Worm (Caenorhabditis elegans) whole organism, young adult: ENCODE data around the gene T19C3.3.

ENCODE experiments used
- B0261.1 ChIP-seq: sonication (generic microtip); optimal IDR thresholded peaks from 2 replicates; lab custom pipeline; 2016; ENCODE audit warnings: mild to moderate bottlenecking, missing genetic modification characterization, moderate library complexity, missing compliant biosample characterization
- D2030.7 ChIP-seq: fragments of 200-800 bp; sonication (Bioruptor generic); IDR thresholded peaks from 2 replicates; pipeline ENCODE4 v1.3.6; 2022; ENCODE audit warnings: missing genetic modification reagents, missing genetic modification characterization, missing compliant biosample characterization
- F10E7.11 ChIP-seq: sonication (generic microtip); optimal IDR thresholded peaks from 2 replicates; lab custom pipeline; 2017; ENCODE audit warnings: mild to moderate bottlenecking, missing genetic modification characterization, moderate library complexity, missing compliant biosample characterization
- F23B12.7 ChIP-seq: sonication (generic microtip); optimal IDR thresholded peaks from 2 replicates; lab custom pipeline; 2017; ENCODE audit warnings: missing genetic modification characterization, mild to moderate bottlenecking, missing compliant biosample characterization, antibody characterized with exemption, moderate library complexity; ENCODE audit not compliant: insufficient read depth
- F37B4.10 ChIP-seq: fragments of 200-800 bp; sonication (Bioruptor generic); IDR thresholded peaks from 2 replicates; pipeline ENCODE4 v1.3.6; 2022; ENCODE audit warnings: missing genetic modification characterization, missing compliant biosample characterization
- F39B2.1 ChIP-seq: fragments of 200-800 bp; sonication (Bioruptor generic); IDR thresholded peaks from 2 replicates; pipeline ENCODE4 v1.3.6; 2022; ENCODE audit warnings: missing genetic modification reagents, missing genetic modification characterization, missing compliant biosample characterization
- F49E8.2 ChIP-seq: sonication (generic microtip); optimal IDR thresholded peaks from 3 replicates; lab custom pipeline; 2017; ENCODE audit warnings: missing genetic modification characterization, mild to moderate bottlenecking, missing compliant biosample characterization, antibody characterized with exemption, moderate library complexity; ENCODE audit not compliant: insufficient read depth
- F57A8.1 ChIP-seq: fragments of 200-800 bp; sonication (Bioruptor generic); optimal IDR thresholded peaks from 2 replicates; lab custom pipeline; 2018; ENCODE audit warnings: mild to moderate bottlenecking, missing genetic modification characterization, moderate library complexity, missing compliant biosample characterization
- K11D2.4 ChIP-seq: fragments of 200-800 bp; sonication (Bioruptor generic); IDR thresholded peaks from 2 replicates; pipeline ENCODE4 v1.3.6; 2022; ENCODE audit warnings: missing genetic modification reagents, missing genetic modification characterization, missing compliant biosample characterization
- Y53F4B.3 ChIP-seq: fragments of 200-800 bp; sonication (Bioruptor generic); IDR thresholded peaks from 2 replicates; pipeline ENCODE4 v1.3.6; 2022; ENCODE audit warnings: missing genetic modification reagents, missing genetic modification characterization, missing compliant biosample characterization
- Y95B8A.8 ChIP-seq: fragments of 200-800 bp; sonication (Bioruptor generic); IDR thresholded peaks from 2 replicates; pipeline ENCODE4 v1.3.6; 2022; ENCODE audit warnings: missing genetic modification reagents, missing genetic modification characterization, missing compliant biosample characterization
- ama-1 ChIP-seq, 3 experiments: fragments of 150-350 bp in 1 of 3; sonication (generic microtip) in 2 of 3; optimal IDR thresholded peaks; 2 replicates each; lab custom pipeline; 2014 to 2018; ENCODE audit warnings: missing biosample characterization in 2 of 3, missing genetic modification characterization in 2 of 3, missing genetic modification reagents in 2 of 3
- athp-1 ChIP-seq: sonication (generic microtip); optimal IDR thresholded peaks from 2 replicates; lab custom pipeline; 2017; ENCODE audit warnings: mild to moderate bottlenecking, missing genetic modification characterization, missing compliant biosample characterization
- attf-5 ChIP-seq: fragments of 200-800 bp; sonication (Bioruptor generic); optimal IDR thresholded peaks from 2 replicates; lab custom pipeline; 2018; ENCODE audit warnings: mild to moderate bottlenecking, missing genetic modification characterization, missing compliant biosample characterization
- bed-2 ChIP-seq: fragments of 200-800 bp; sonication (Bioruptor generic); IDR thresholded peaks from 2 replicates; pipeline ENCODE4 v1.3.6; 2022; ENCODE audit warnings: missing genetic modification reagents, missing genetic modification characterization, missing compliant biosample characterization
- cebp-1 ChIP-seq, 2 experiments: fragments of 200-800 bp in 1 of 2; sonication (Bioruptor generic) in 1 of 2; sonication (generic microtip) in 1 of 2; IDR thresholded peaks in 1 of 2; optimal IDR thresholded peaks in 1 of 2; 2 replicates each; pipeline versions ENCODE4 v1.3.6 to Lab custom; 2017 to 2022; ENCODE audit warnings: missing compliant biosample characterization in 2 of 2, missing genetic modification characterization in 2 of 2, mild to moderate bottlenecking in 1 of 2, missing genetic modification reagents in 1 of 2, moderate library complexity in 1 of 2
- cebp-2 ChIP-seq: fragments of 200-800 bp; sonication (Bioruptor generic); IDR thresholded peaks from 2 replicates; pipeline ENCODE4 v1.3.6; 2022; ENCODE audit warnings: missing genetic modification characterization, missing compliant biosample characterization
- ceh-27 ChIP-seq: fragments of 200-800 bp; sonication (Bioruptor generic); optimal IDR thresholded peaks from 2 replicates; lab custom pipeline; 2018; ENCODE audit warnings: mild to moderate bottlenecking, missing genetic modification characterization, moderate library complexity, missing compliant biosample characterization
- ceh-40 ChIP-seq: fragments of 200-800 bp; sonication (Bioruptor generic); IDR thresholded peaks from 2 replicates; pipeline ENCODE4 v1.3.6; 2022; ENCODE audit warnings: missing genetic modification characterization, missing compliant biosample characterization
- ceh-58 ChIP-seq: fragments of 200-800 bp; sonication (Bioruptor generic); IDR thresholded peaks from 2 replicates; pipeline ENCODE4 v1.3.6; 2022; ENCODE audit warnings: missing genetic modification characterization, missing compliant biosample characterization
- ceh-79 ChIP-seq: sonication (generic microtip); optimal IDR thresholded peaks from 2 replicates; lab custom pipeline; 2017; ENCODE audit warnings: mild to moderate bottlenecking, missing genetic modification characterization, missing compliant biosample characterization
- chd-7 ChIP-seq: sonication (generic microtip); optimal IDR thresholded peaks from 2 replicates; lab custom pipeline; 2016; ENCODE audit warnings: mild to moderate bottlenecking, missing genetic modification characterization, moderate library complexity, missing compliant biosample characterization
- dpl-1 ChIP-seq: fragments of 150-350 bp; optimal IDR thresholded peaks from 2 replicates; lab custom pipeline; 2014; ENCODE audit warnings: missing biosample characterization, missing genetic modification reagents, missing genetic modification characterization
- egrh-3 ChIP-seq: fragments of 200-800 bp; sonication (Bioruptor generic); IDR thresholded peaks from 2 replicates; pipeline ENCODE4 v1.3.6; 2022; ENCODE audit warnings: missing genetic modification reagents, missing genetic modification characterization, missing compliant biosample characterization
- hmg-1.2 ChIP-seq: fragments of 200-800 bp; sonication (Bioruptor generic); IDR thresholded peaks from 2 replicates; pipeline ENCODE4 v1.3.6; 2022; ENCODE audit warnings: missing genetic modification reagents, missing genetic modification characterization, missing compliant biosample characterization
- lag-1 ChIP-seq: fragments of 200-800 bp; sonication (Bioruptor generic); IDR thresholded peaks from 2 replicates; pipeline ENCODE4 v1.3.6; 2022; ENCODE audit warnings: missing genetic modification reagents, missing genetic modification characterization, missing compliant biosample characterization
- lin-26 ChIP-seq: fragments of 200-800 bp; sonication (Bioruptor generic); IDR thresholded peaks from 2 replicates; pipeline ENCODE4 v1.3.6; 2022; ENCODE audit warnings: missing genetic modification reagents, missing genetic modification characterization, missing compliant biosample characterization
- lin-54 ChIP-seq: fragments of 200-800 bp; sonication (Bioruptor generic); optimal IDR thresholded peaks from 2 replicates; lab custom pipeline; 2018; ENCODE audit warnings: mild to moderate bottlenecking, missing genetic modification characterization, missing compliant biosample characterization
- lsy-27 ChIP-seq: sonication (generic microtip); optimal IDR thresholded peaks from 2 replicates; lab custom pipeline; 2017; ENCODE audit warnings: missing genetic modification characterization, mild to moderate bottlenecking, missing compliant biosample characterization, antibody characterized with exemption, missing genotype, borderline replicate concordance; ENCODE audit not compliant: insufficient read depth
- madf-3 ChIP-seq: fragments of 200-800 bp; sonication (Bioruptor generic); IDR thresholded peaks from 2 replicates; pipeline ENCODE4 v1.3.6; 2022; ENCODE audit warnings: missing genetic modification reagents, missing genetic modification characterization, missing compliant biosample characterization
- mcd-1 ChIP-seq: fragments of 200-800 bp; sonication (Bioruptor generic); IDR thresholded peaks from 2 replicates; pipeline ENCODE4 v1.3.6; 2022; ENCODE audit warnings: missing genetic modification reagents, missing genetic modification characterization, missing compliant biosample characterization
- mel-28 ChIP-seq: sonication (generic microtip); optimal IDR thresholded peaks from 2 replicates; lab custom pipeline; 2016; ENCODE audit warnings: borderline replicate concordance, mild to moderate bottlenecking, missing genetic modification characterization, missing compliant biosample characterization
- nfya-1 ChIP-seq: sonication (generic microtip); optimal IDR thresholded peaks from 2 replicates; lab custom pipeline; 2017; ENCODE audit warnings: antibody characterized with exemption, missing compliant biosample characterization, missing genetic modification characterization, borderline replicate concordance; ENCODE audit not compliant: insufficient read depth
- nhr-27 ChIP-seq: fragments of 200-800 bp; sonication (Bioruptor generic); optimal IDR thresholded peaks from 2 replicates; lab custom pipeline; 2018; ENCODE audit warnings: mild to moderate bottlenecking, missing genetic modification characterization, moderate library complexity, missing compliant biosample characterization
- nhr-90 ChIP-seq: sonication (generic microtip); optimal IDR thresholded peaks from 2 replicates; lab custom pipeline; 2016; ENCODE audit warnings: missing genotype, mild to moderate bottlenecking, missing genetic modification characterization, missing compliant biosample characterization
- rcor-1 ChIP-seq: fragments of 200-800 bp; sonication (Bioruptor generic); IDR thresholded peaks from 2 replicates; pipeline ENCODE4 v1.3.6; 2022; ENCODE audit warnings: missing genetic modification reagents, missing genetic modification characterization, missing compliant biosample characterization
- repo-1 ChIP-seq: sonication (generic microtip); optimal IDR thresholded peaks from 2 replicates; lab custom pipeline; 2017; ENCODE audit warnings: mild to moderate bottlenecking, missing genetic modification characterization, missing compliant biosample characterization
- snpc-1.1 ChIP-seq: sonication (generic microtip); optimal IDR thresholded peaks from 2 replicates; lab custom pipeline; 2017; ENCODE audit warnings: missing genetic modification characterization, mild to moderate bottlenecking, missing compliant biosample characterization, antibody characterized with exemption, moderate library complexity, missing genotype, missing genetic modification reagents; ENCODE audit not compliant: insufficient read depth
- snpc-4 ChIP-seq, 5 experiments: fragments of 150-350 bp in 1 of 5; sonication (generic microtip) in 4 of 5; optimal IDR thresholded peaks; 2 replicates each; lab custom pipeline; 2014 to 2018; ENCODE audit warnings: missing genetic modification characterization in 5 of 5, missing biosample characterization in 3 of 5, antibody characterized with exemption in 2 of 5, mild to moderate bottlenecking in 2 of 5, missing compliant biosample characterization in 2 of 5, missing genotype in 2 of 5, moderate library complexity in 2 of 5, missing genetic modification reagents in 1 of 5
- sptf-2 ChIP-seq: fragments of 200-800 bp; sonication (Bioruptor generic); optimal IDR thresholded peaks from 2 replicates; lab custom pipeline; 2018; ENCODE audit warnings: mild to moderate bottlenecking, missing genetic modification characterization, missing compliant biosample characterization
- unc-62 ChIP-seq: fragments of 150-350 bp; optimal IDR thresholded peaks from 2 replicates; lab custom pipeline; 2014; ENCODE audit warnings: missing biosample characterization, missing genetic modification reagents, missing genetic modification characterization
- xnd-1 ChIP-seq: sonication (generic microtip); optimal IDR thresholded peaks from 2 replicates; lab custom pipeline; 2016; ENCODE audit warnings: missing genotype, missing genetic modification reagents, missing genetic modification characterization, missing compliant biosample characterization
- zfh-2 ChIP-seq: fragments of 200-800 bp; sonication (Bioruptor generic); conservative IDR thresholded peaks from 2 replicates; pipeline ENCODE4 v1.3.6; 2022; ENCODE audit warnings: missing genetic modification reagents, missing genetic modification characterization, missing compliant biosample characterization
- ztf-22 ChIP-seq: fragments of 200-800 bp; sonication (Bioruptor generic); optimal IDR thresholded peaks from 2 replicates; lab custom pipeline; 2018; ENCODE audit warnings: mild to moderate bottlenecking, missing genetic modification characterization, moderate library complexity, missing compliant biosample characterization
- ztf-25 ChIP-seq: fragments of 200-800 bp; sonication (Bioruptor generic); IDR thresholded peaks from 2 replicates; pipeline ENCODE4 v1.3.6; 2022; ENCODE audit warnings: missing genetic modification reagents, missing genetic modification characterization, missing compliant biosample characterization
- ztf-6 ChIP-seq: fragments of 200-800 bp; sonication (Bioruptor generic); IDR thresholded peaks from 2 replicates; pipeline ENCODE4 v1.3.6; 2022; ENCODE audit warnings: missing genetic modification reagents, missing genetic modification characterization, missing compliant biosample characterization

T19C3.3 gene

DNA sequence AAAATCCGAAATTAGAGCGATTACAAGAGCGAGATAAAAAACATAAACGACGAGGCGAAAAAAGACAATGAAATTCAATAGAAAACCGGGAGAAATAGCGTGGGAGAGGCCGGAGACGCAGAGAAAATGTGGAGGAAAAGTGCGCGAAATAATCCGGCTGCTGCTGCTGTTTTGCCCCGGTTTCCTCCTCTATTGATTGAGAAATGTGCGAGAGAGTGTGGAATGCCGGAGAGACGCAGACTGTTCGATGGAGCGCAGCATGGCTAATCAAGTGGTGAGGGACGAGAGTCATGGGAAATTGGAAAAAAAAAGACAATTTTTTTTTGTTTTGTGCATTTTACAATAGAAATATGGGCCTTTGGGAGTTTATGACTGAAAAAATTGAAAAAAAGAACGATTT lies 16.2 kb downstream of the T19C3.3 start:
- TF ChIP-seq bed-2 (GFP tag; lab: Robert Waterston, UW) = no peak
- no peak for TF ChIP-seq nhr-90 (tag; lab: Kevin White, UChicago)
- TF ChIP-seq mcd-1 (GFP tag; lab: Robert Waterston, UW) = peak; percentile 32; the same call in 1 of the 2 replicates
- 0 out of 2 replicates have a peak, but pooled peaks have one; percentile 6 for TF ChIP-seq rcor-1 (GFP tag; lab: Robert Waterston, UW)
- no peak for TF ChIP-seq ztf-6 (GFP tag; lab: Robert Waterston, UW)
- TF ChIP-seq chd-7 (tag; lab: Kevin White, UChicago) = peak; percentile 13
- TF ChIP-seq F37B4.10 (GFP tag; lab: Robert Waterston, UW) = no peak
- TF ChIP-seq D2030.7 (GFP tag; lab: Robert Waterston, UW) = no peak
- TF ChIP-seq B0261.1 = no peak
- TF ChIP-seq zfh-2 (GFP tag; lab: Robert Waterston, UW) = peak; percentile 93
- no peak for TF ChIP-seq ztf-22 (GFP tag; lab: Kevin White, UChicago)
- no peak for TF ChIP-seq dpl-1
- TF ChIP-seq F23B12.7 = no peak
- no peak for TF ChIP-seq snpc-1.1 (tag; lab: Kevin White, UChicago)
- TF ChIP-seq nhr-27 = no peak
- TF ChIP-seq F10E7.11 (tag; lab: Kevin White, UChicago) = no peak
- no peak for TF ChIP-seq mel-28 (tag; lab: Kevin White, UChicago)
- TF ChIP-seq hmg-1.2 (GFP tag; lab: Robert Waterston, UW) = peak; percentile 96
- peak; percentile 59 for TF ChIP-seq attf-5 (GFP tag; lab: Kevin White, UChicago)
- TF ChIP-seq Y53F4B.3 (GFP tag; lab: Robert Waterston, UW) = no peak
- TF ChIP-seq repo-1 = no peak
- no peak for TF ChIP-seq ama-1 (optimal IDR thresholded peaks at IDR 0.05; lab: Kevin White, UChicago)
- no peak for TF ChIP-seq ama-1 (GFP tag; optimal IDR thresholded peaks at IDR 0.05; lab: Kevin White, UChicago)
- no peak for TF ChIP-seq unc-62
- TF ChIP-seq lin-54 (GFP tag; lab: Kevin White, UChicago) = no peak
- no peak for TF ChIP-seq cebp-1 (GFP tag; IDR thresholded peaks at IDR 0.05; lab: Robert Waterston, UW)
- peak; percentile 60 for TF ChIP-seq cebp-1 (tag; optimal IDR thresholded peaks at IDR 0.05; lab: Kevin White, UChicago)
- no peak for TF ChIP-seq ceh-40
- no peak for TF ChIP-seq lsy-27 (tag; lab: Kevin White, UChicago)
- TF ChIP-seq lin-26 (GFP tag; lab: Robert Waterston, UW) = no peak
- TF ChIP-seq ceh-79 (tag; lab: Kevin White, UChicago) = no peak
- TF ChIP-seq K11D2.4 (GFP tag; lab: Robert Waterston, UW) = no peak
- no peak for TF ChIP-seq Y95B8A.8 (GFP tag; lab: Robert Waterston, UW)
- TF ChIP-seq ceh-27 (GFP tag; lab: Kevin White, UChicago) = peak; percentile 35
- TF ChIP-seq F39B2.1 = no peak
- TF ChIP-seq snpc-4 (GFP tag; optimal IDR thresholded peaks at IDR 0.05; lab: Kevin White, UChicago) = no peak
- no peak for TF ChIP-seq snpc-4 (tag; optimal IDR thresholded peaks at IDR 0.05; lab: Kevin White, UChicago)
- 0 out of 2 replicates have a peak, but pooled peaks have one; percentile 9 for TF ChIP-seq madf-3 (GFP tag; lab: Robert Waterston, UW)
- TF ChIP-seq sptf-2 (GFP tag; lab: Kevin White, UChicago) = no peak
- no peak for TF ChIP-seq ceh-58 (GFP tag; lab: Robert Waterston, UW)
- no peak for TF ChIP-seq ztf-25 (GFP tag; lab: Robert Waterston, UW)
- TF ChIP-seq F57A8.1 (GFP tag; lab: Kevin White, UChicago) = no peak
- TF ChIP-seq lag-1 (GFP tag; lab: Robert Waterston, UW) = no peak
- no peak for TF ChIP-seq xnd-1 (tag; lab: Kevin White, UChicago)
- TF ChIP-seq nfya-1 (tag; lab: Kevin White, UChicago) = no peak
- TF ChIP-seq athp-1 (tag; lab: Kevin White, UChicago) = no peak
- no peak for TF ChIP-seq cebp-2 (GFP tag; lab: Robert Waterston, UW)
- TF ChIP-seq egrh-3 (GFP tag; lab: Robert Waterston, UW) = 0 out of 2 replicates have a peak, but pooled peaks have one; percentile 14
- no peak for TF ChIP-seq F49E8.2 (tag; lab: Kevin White, UChicago)
